Worm (Caenorhabditis elegans) whole organism, L2 larva: ENCODE data around the gene cest-2.1.

Experiments used
- C34F6.9 ChIP-seq: fragments of 150-350 bp; optimal IDR thresholded peaks from 2 replicates; lab custom pipeline; 2014; ENCODE audit warnings: missing biosample characterization, missing genetic modification characterization
- F13H6.1 ChIP-seq: sonication (generic microtip); optimal IDR thresholded peaks from 2 replicates; lab custom pipeline; 2016; ENCODE audit warnings: missing genetic modification characterization, missing compliant biosample characterization
- Y55F3AM.14 ChIP-seq: fragments of 200-800 bp; sonication (Bioruptor generic); optimal IDR thresholded peaks from 2 replicates; lab custom pipeline; 2018; ENCODE audit warnings: mild to moderate bottlenecking, missing genetic modification characterization, missing compliant biosample characterization
- ZK546.5 ChIP-seq: sonication (generic microtip); optimal IDR thresholded peaks from 2 replicates; lab custom pipeline; 2017; ENCODE audit warnings: missing biosample characterization, missing genetic modification characterization
- aly-2 ChIP-seq: fragments of 150-350 bp; optimal IDR thresholded peaks from 2 replicates; lab custom pipeline; 2014; ENCODE audit warnings: missing biosample characterization, missing genetic modification characterization
- ama-1 ChIP-seq: fragments of 150-350 bp; optimal IDR thresholded peaks from 2 replicates; lab custom pipeline; 2018; ENCODE audit warnings: inconsistent platforms
- blmp-1 ChIP-seq: sonication (generic microtip); optimal IDR thresholded peaks from 2 replicates; lab custom pipeline; 2017; ENCODE audit warnings: missing genetic modification characterization, mild to moderate bottlenecking, missing compliant biosample characterization, antibody characterized with exemption, moderate library complexity; ENCODE audit not compliant: insufficient read depth
- ceh-16 ChIP-seq: fragments of 150-350 bp; optimal IDR thresholded peaks from 2 replicates; lab custom pipeline; 2014; ENCODE audit warnings: missing biosample characterization, missing genetic modification characterization
- ceh-82 ChIP-seq: fragments of 150-350 bp; optimal IDR thresholded peaks from 2 replicates; lab custom pipeline; 2014; ENCODE audit warnings: missing biosample characterization, missing genetic modification characterization
- crh-2 ChIP-seq: sonication (generic microtip); optimal IDR thresholded peaks from 2 replicates; lab custom pipeline; 2017; ENCODE audit warnings: missing biosample characterization, missing genetic modification characterization
- egl-27 ChIP-seq: sonication (generic microtip); optimal IDR thresholded peaks from 3 replicates; lab custom pipeline; 2017; ENCODE audit warnings: missing biosample characterization, missing genetic modification reagents, missing genetic modification characterization
- gmeb-1 ChIP-seq: fragments of 150-350 bp; optimal IDR thresholded peaks from 2 replicates; lab custom pipeline; 2014; ENCODE audit warnings: missing biosample characterization, missing genetic modification characterization
- lin-11 ChIP-seq: fragments of 150-350 bp; sonication (generic microtip); optimal IDR thresholded peaks from 2 replicates; lab custom pipeline; 2014; ENCODE audit warnings: missing biosample characterization, missing genetic modification characterization, inconsistent platforms, mixed read lengths
- lin-13 ChIP-seq: fragments of 150-350 bp; optimal IDR thresholded peaks from 2 replicates; lab custom pipeline; 2014; ENCODE audit warnings: missing biosample characterization, missing genetic modification reagents, missing genetic modification characterization
- lin-39 ChIP-seq: fragments of 150-350 bp; optimal IDR thresholded peaks from 2 replicates; lab custom pipeline; 2014; ENCODE audit warnings: missing biosample characterization, missing genetic modification reagents, missing genetic modification characterization
- mdl-1 ChIP-seq, 2 experiments: fragments of 150-350 bp in 1 of 2; sonication (generic microtip) in 1 of 2; optimal IDR thresholded peaks; 2 replicates each; lab custom pipeline; 2017; ENCODE audit warnings: missing biosample characterization in 2 of 2, missing genetic modification characterization in 2 of 2
- nhr-10 ChIP-seq: sonication (generic microtip); optimal IDR thresholded peaks from 2 replicates; lab custom pipeline; 2017; ENCODE audit warnings: missing biosample characterization, missing genetic modification characterization
- nhr-11 ChIP-seq: fragments of 150-350 bp; optimal IDR thresholded peaks from 2 replicates; lab custom pipeline; 2014; ENCODE audit warnings: missing biosample characterization, missing genetic modification characterization
- nhr-12 ChIP-seq: fragments of 150-350 bp; optimal IDR thresholded peaks from 2 replicates; lab custom pipeline; 2014; ENCODE audit warnings: missing biosample characterization, missing genetic modification characterization
- nhr-129 ChIP-seq: fragments of 150-350 bp; optimal IDR thresholded peaks from 2 replicates; lab custom pipeline; 2014; ENCODE audit warnings: missing biosample characterization, missing genetic modification characterization
- nhr-21 ChIP-seq: fragments of 150-350 bp; optimal IDR thresholded peaks from 2 replicates; lab custom pipeline; 2014; ENCODE audit warnings: missing biosample characterization, missing genetic modification characterization
- nhr-23 ChIP-seq: fragments of 150-350 bp; optimal IDR thresholded peaks from 2 replicates; lab custom pipeline; 2014; ENCODE audit warnings: missing biosample characterization, missing genetic modification reagents, missing genetic modification characterization
- nhr-237 ChIP-seq: fragments of 150-350 bp; optimal IDR thresholded peaks from 2 replicates; lab custom pipeline; 2014; ENCODE audit warnings: missing biosample characterization, missing genetic modification characterization
- nhr-25 ChIP-seq: fragments of 150-350 bp; sonication (generic microtip); optimal IDR thresholded peaks from 3 replicates; lab custom pipeline; 2014; ENCODE audit warnings: missing biosample characterization, missing genetic modification characterization
- nhr-6 ChIP-seq: fragments of 150-350 bp; optimal IDR thresholded peaks from 2 replicates; lab custom pipeline; 2014; ENCODE audit warnings: missing biosample characterization, missing genetic modification characterization
- nhr-77 ChIP-seq: fragments of 150-350 bp; optimal IDR thresholded peaks from 2 replicates; lab custom pipeline; 2014; ENCODE audit warnings: missing biosample characterization, missing genetic modification characterization
- sma-3 ChIP-seq: sonication (generic microtip); optimal IDR thresholded peaks from 2 replicates; lab custom pipeline; 2016; ENCODE audit warnings: missing genetic modification reagents, missing genetic modification characterization, missing compliant biosample characterization
- sma-9 ChIP-seq, 2 experiments: fragments of 150-350 bp in 1 of 2; sonication (generic microtip) in 1 of 2; optimal IDR thresholded peaks; 2 replicates each; lab custom pipeline; 2014 to 2016; ENCODE audit warnings: missing genetic modification characterization in 2 of 2, mild to moderate bottlenecking in 1 of 2, missing biosample characterization in 1 of 2, missing compliant biosample characterization in 1 of 2, missing genetic modification reagents in 1 of 2, moderate library complexity in 1 of 2
- snpc-4 ChIP-seq: fragments of 150-350 bp; optimal IDR thresholded peaks from 2 replicates; lab custom pipeline; 2014; ENCODE audit warnings: missing biosample characterization, missing genetic modification characterization
- unc-39 ChIP-seq: fragments of 150-350 bp; optimal IDR thresholded peaks from 2 replicates; lab custom pipeline; 2014; ENCODE audit warnings: missing biosample characterization, missing genetic modification characterization
- unc-55 ChIP-seq: fragments of 150-350 bp; sonication (generic microtip); optimal IDR thresholded peaks from 3 replicates; lab custom pipeline; 2014; ENCODE audit warnings: missing biosample characterization, missing genetic modification reagents, missing genetic modification characterization
- ztf-1 ChIP-seq: fragments of 200-800 bp; sonication (Bioruptor generic); conservative IDR thresholded peaks from 2 replicates; pipeline ENCODE4 v1.3.6; 2022; ENCODE audit warnings: missing genetic modification characterization, missing compliant biosample characterization
- ztf-4 ChIP-seq: fragments of 150-350 bp; optimal IDR thresholded peaks from 2 replicates; lab custom pipeline; 2014; ENCODE audit warnings: missing biosample characterization, missing genetic modification characterization

The cest-2.1 gene

ce11 chrV:14156468-14156867, 14.8 kb downstream of the cest-2.1 start, which contains the start of gene AH10.2:
Gene AH10.2, plus strand, starts transcription at chrV:14156768.
- TF ChIP-seq nhr-12 (tag; lab: Kevin White, UChicago) (no peak), lin-11 (tag; lab: Kevin White, UChicago) (no peak), egl-27 (tag; lab: Kevin White, UChicago) (no peak), nhr-21 (no peak), C34F6.9 (no peak), lin-13 (GFP tag; lab: Kevin White, UChicago) (no peak), nhr-6 (tag; lab: Kevin White, UChicago) (no peak), crh-2 (tag; lab: Kevin White, UChicago) (no peak), ceh-82 (tag; lab: Kevin White, UChicago) (no peak), nhr-77 (tag; lab: Kevin White, UChicago) (no peak), ztf-4 (tag; lab: Kevin White, UChicago) (no peak), blmp-1 (tag; lab: Kevin White, UChicago) (no peak), aly-2 (tag; lab: Kevin White, UChicago) (no peak)

- peak; percentile 38 for TF ChIP-seq nhr-129 (tag; lab: Kevin White, UChicago)
- TF ChIP-seq sma-9 (GFP tag; optimal IDR thresholded peaks at IDR 0.05; lab: Kevin White, UChicago), result peak; percentile 31
- no peak for TF ChIP-seq sma-9 (tag; optimal IDR thresholded peaks at IDR 0.05; lab: Kevin White, UChicago)
- no peak for TF ChIP-seq nhr-237
- peak; percentile 70 for TF ChIP-seq F13H6.1 (tag; lab: Kevin White, UChicago)
- no peak for TF ChIP-seq nhr-21
- TF ChIP-seq unc-55 (GFP tag; lab: Kevin White, UChicago), result peak; percentile 8
- no peak for TF ChIP-seq nhr-12 (tag; lab: Kevin White, UChicago)
Observed at ce11 chrV:14153615-14154014, 17.7 kb downstream of the cest-2.1 start.

- TF ChIP-seq nhr-6 (tag; lab: Kevin White, UChicago), result no peak
- TF ChIP-seq lin-39 (tag; lab: Kevin White, UChicago), result no peak
- TF ChIP-seq nhr-25 (tag; lab: Kevin White, UChicago), result peak; percentile 55
- TF ChIP-seq ceh-82 (tag; lab: Kevin White, UChicago), result no peak
- no peak for TF ChIP-seq nhr-10
- TF ChIP-seq C34F6.9, result no peak
- TF ChIP-seq ceh-16 (tag; lab: Kevin White, UChicago), result peak; percentile 82
- TF ChIP-seq F13H6.1 (tag; lab: Kevin White, UChicago), result no peak
Observed at ce11 chrV:14150966-14151365, 20.3 kb downstream of the cest-2.1 start.

- no peak for TF ChIP-seq crh-2 (tag; lab: Kevin White, UChicago)
- TF ChIP-seq nhr-25 (tag; lab: Kevin White, UChicago), result peak; percentile 26
- peak; percentile 18 for TF ChIP-seq C34F6.9
Observed at ce11 chrV:14149125-14149524, 22.2 kb downstream of the cest-2.1 start.

ce11 chrV:14147114-14147513, 24.2 kb downstream of the cest-2.1 start:
- TF ChIP-seq ztf-4 (tag; lab: Kevin White, UChicago), result no peak

- TF ChIP-seq egl-27 (tag; lab: Kevin White, UChicago) (no peak), ZK546.5 (tag; lab: Kevin White, UChicago) (no peak)
Observed at ce11 chrV:14146199-14146598, 25.1 kb downstream of the cest-2.1 start, which contains the start of gene acs-10. Gene acs-10, plus strand, starts transcription at chrV:14146499.

ce11 chrV:14145267-14145666, 26.0 kb downstream of the cest-2.1 start, which contains the start of gene par-1:
Gene par-1, minus strand, starts transcription at chrV:14145367.
- TF ChIP-seq ceh-16 (tag; lab: Kevin White, UChicago) (no peak), nhr-23 (tag; lab: Kevin White, UChicago) (no peak), snpc-4 (tag; lab: Kevin White, UChicago) (no peak), gmeb-1 (tag; lab: Kevin White, UChicago) (no peak), sma-3 (GFP tag; lab: Kevin White, UChicago) (no peak), mdl-1 (tag; optimal IDR thresholded peaks at IDR 0.05; lab: Kevin White, UChicago) (no peak), ceh-82 (tag; lab: Kevin White, UChicago) (no peak), nhr-12 (tag; lab: Kevin White, UChicago) (no peak), nhr-6 (tag; lab: Kevin White, UChicago) (no peak), aly-2 (tag; lab: Kevin White, UChicago) (no peak), sma-9 (GFP tag; optimal IDR thresholded peaks at IDR 0.05; lab: Kevin White, UChicago) (no peak), sma-9 (tag; optimal IDR thresholded peaks at IDR 0.05; lab: Kevin White, UChicago) (no peak), lin-11 (tag; lab: Kevin White, UChicago) (no peak), Y55F3AM.14 (GFP tag; lab: Kevin White, UChicago) (no peak), ztf-1 (GFP tag; lab: Robert Waterston, UW) (no peak), nhr-11 (tag; lab: Kevin White, UChicago) (no peak), ama-1 (lab: Kevin White, UChicago) (no peak), egl-27 (tag; lab: Kevin White, UChicago) (no peak), nhr-77 (tag; lab: Kevin White, UChicago) (no peak), crh-2 (tag; lab: Kevin White, UChicago) (no peak), unc-39 (tag; lab: Kevin White, UChicago) (no peak)
